Worm (Caenorhabditis elegans) whole organism, L2 larva: ENCODE data around the gene bcl-11.

Source experiments
- C34F6.9 ChIP-seq: fragments of 150-350 bp; optimal IDR thresholded peaks from 2 replicates; lab custom pipeline; 2014; ENCODE audit warnings: missing biosample characterization, missing genetic modification characterization
- F13H6.1 ChIP-seq: sonication (generic microtip); optimal IDR thresholded peaks from 2 replicates; lab custom pipeline; 2016; ENCODE audit warnings: missing genetic modification characterization, missing compliant biosample characterization
- R02D3.7 ChIP-seq: fragments of 150-350 bp; optimal IDR thresholded peaks from 2 replicates; lab custom pipeline; 2014; ENCODE audit warnings: missing biosample characterization, missing genetic modification characterization
- Y55F3AM.14 ChIP-seq: fragments of 200-800 bp; sonication (Bioruptor generic); optimal IDR thresholded peaks from 2 replicates; lab custom pipeline; 2018; ENCODE audit warnings: mild to moderate bottlenecking, missing genetic modification characterization, missing compliant biosample characterization
- ZK546.5 ChIP-seq: sonication (generic microtip); optimal IDR thresholded peaks from 2 replicates; lab custom pipeline; 2017; ENCODE audit warnings: missing biosample characterization, missing genetic modification characterization
- alr-1 ChIP-seq: fragments of 150-350 bp; optimal IDR thresholded peaks from 2 replicates; lab custom pipeline; 2014; ENCODE audit warnings: missing biosample characterization, missing genetic modification characterization
- ama-1 ChIP-seq: fragments of 150-350 bp; optimal IDR thresholded peaks from 2 replicates; lab custom pipeline; 2018; ENCODE audit warnings: inconsistent platforms
- blmp-1 ChIP-seq: sonication (generic microtip); optimal IDR thresholded peaks from 2 replicates; lab custom pipeline; 2017; ENCODE audit warnings: missing genetic modification characterization, mild to moderate bottlenecking, missing compliant biosample characterization, antibody characterized with exemption, moderate library complexity; ENCODE audit not compliant: insufficient read depth
- ceh-82 ChIP-seq: fragments of 150-350 bp; optimal IDR thresholded peaks from 2 replicates; lab custom pipeline; 2014; ENCODE audit warnings: missing biosample characterization, missing genetic modification characterization
- crh-2 ChIP-seq: sonication (generic microtip); optimal IDR thresholded peaks from 2 replicates; lab custom pipeline; 2017; ENCODE audit warnings: missing biosample characterization, missing genetic modification characterization
- dmd-4 ChIP-seq: sonication (generic microtip); optimal IDR thresholded peaks from 2 replicates; lab custom pipeline; 2017; ENCODE audit warnings: missing biosample characterization, missing genetic modification characterization
- elt-1 ChIP-seq: fragments of 150-350 bp; optimal IDR thresholded peaks from 2 replicates; lab custom pipeline; 2014; ENCODE audit warnings: missing biosample characterization, missing genetic modification characterization
- fos-1 ChIP-seq: fragments of 150-350 bp; optimal IDR thresholded peaks from 2 replicates; lab custom pipeline; 2014; ENCODE audit warnings: missing biosample characterization, missing genetic modification characterization
- mab-5 ChIP-seq: fragments of 150-350 bp; optimal IDR thresholded peaks from 2 replicates; lab custom pipeline; 2014; ENCODE audit warnings: missing biosample characterization, missing genetic modification characterization
- mdl-1 ChIP-seq, 2 experiments: fragments of 150-350 bp in 1 of 2; sonication (generic microtip) in 1 of 2; optimal IDR thresholded peaks; 2 replicates each; lab custom pipeline; 2017; ENCODE audit warnings: missing biosample characterization in 2 of 2, missing genetic modification characterization in 2 of 2
- nhr-12 ChIP-seq: fragments of 150-350 bp; optimal IDR thresholded peaks from 2 replicates; lab custom pipeline; 2014; ENCODE audit warnings: missing biosample characterization, missing genetic modification characterization
- nhr-129 ChIP-seq: fragments of 150-350 bp; optimal IDR thresholded peaks from 2 replicates; lab custom pipeline; 2014; ENCODE audit warnings: missing biosample characterization, missing genetic modification characterization
- nhr-21 ChIP-seq: fragments of 150-350 bp; optimal IDR thresholded peaks from 2 replicates; lab custom pipeline; 2014; ENCODE audit warnings: missing biosample characterization, missing genetic modification characterization
- nhr-23 ChIP-seq: fragments of 150-350 bp; optimal IDR thresholded peaks from 2 replicates; lab custom pipeline; 2014; ENCODE audit warnings: missing biosample characterization, missing genetic modification reagents, missing genetic modification characterization
- nhr-237 ChIP-seq: fragments of 150-350 bp; optimal IDR thresholded peaks from 2 replicates; lab custom pipeline; 2014; ENCODE audit warnings: missing biosample characterization, missing genetic modification characterization
- nhr-25 ChIP-seq: fragments of 150-350 bp; sonication (generic microtip); optimal IDR thresholded peaks from 3 replicates; lab custom pipeline; 2014; ENCODE audit warnings: missing biosample characterization, missing genetic modification characterization
- nhr-6 ChIP-seq: fragments of 150-350 bp; optimal IDR thresholded peaks from 2 replicates; lab custom pipeline; 2014; ENCODE audit warnings: missing biosample characterization, missing genetic modification characterization
- peb-1 ChIP-seq: fragments of 150-350 bp; optimal IDR thresholded peaks from 2 replicates; lab custom pipeline; 2014; ENCODE audit warnings: missing biosample characterization, missing genetic modification characterization
- skn-1 ChIP-seq: sonication (generic microtip); optimal IDR thresholded peaks from 2 replicates; lab custom pipeline; 2017; ENCODE audit warnings: missing biosample characterization, missing genetic modification characterization
- sma-3 ChIP-seq: sonication (generic microtip); optimal IDR thresholded peaks from 2 replicates; lab custom pipeline; 2016; ENCODE audit warnings: missing genetic modification reagents, missing genetic modification characterization, missing compliant biosample characterization
- sma-9 ChIP-seq, 2 experiments: fragments of 150-350 bp in 1 of 2; sonication (generic microtip) in 1 of 2; optimal IDR thresholded peaks; 2 replicates each; lab custom pipeline; 2014 to 2016; ENCODE audit warnings: missing genetic modification characterization in 2 of 2, mild to moderate bottlenecking in 1 of 2, missing biosample characterization in 1 of 2, missing compliant biosample characterization in 1 of 2, missing genetic modification reagents in 1 of 2, moderate library complexity in 1 of 2
- snpc-4 ChIP-seq: fragments of 150-350 bp; optimal IDR thresholded peaks from 2 replicates; lab custom pipeline; 2014; ENCODE audit warnings: missing biosample characterization, missing genetic modification characterization
- zag-1 ChIP-seq: fragments of 150-350 bp; optimal IDR thresholded peaks from 2 replicates; lab custom pipeline; 2014; ENCODE audit warnings: missing biosample characterization, missing genetic modification characterization
- ztf-11 ChIP-seq: sonication (generic microtip); optimal IDR thresholded peaks from 2 replicates; lab custom pipeline; 2017; ENCODE audit warnings: missing biosample characterization, missing genetic modification characterization
- ztf-4 ChIP-seq: fragments of 150-350 bp; optimal IDR thresholded peaks from 2 replicates; lab custom pipeline; 2014; ENCODE audit warnings: missing biosample characterization, missing genetic modification characterization

bcl-11 gene

DNA sequence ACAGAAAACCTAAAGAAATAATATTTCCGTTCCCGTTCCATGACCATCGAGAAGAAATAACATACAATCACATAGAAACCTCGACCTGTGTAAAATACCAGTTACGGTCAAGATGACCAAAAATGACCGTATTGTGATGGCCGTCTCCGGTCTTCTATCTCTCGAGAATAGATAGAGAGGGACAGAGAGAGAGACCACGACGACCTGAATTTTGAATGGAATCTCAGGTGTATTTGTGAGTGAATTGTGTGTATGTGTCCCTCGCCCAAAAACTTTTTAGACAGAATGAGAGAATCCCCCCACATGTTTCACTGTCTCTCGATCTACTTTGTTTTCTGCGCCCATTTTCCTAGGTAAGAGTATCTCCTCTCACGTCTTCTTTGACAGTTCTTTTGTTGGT lies 1.0 kb upstream of the bcl-11 start:
- TF ChIP-seq blmp-1 (peak; percentile 55), ceh-82 (tag; lab: Kevin White, UChicago) (no peak), nhr-25 (tag; lab: Kevin White, UChicago) (peak; percentile 31)

DNA sequence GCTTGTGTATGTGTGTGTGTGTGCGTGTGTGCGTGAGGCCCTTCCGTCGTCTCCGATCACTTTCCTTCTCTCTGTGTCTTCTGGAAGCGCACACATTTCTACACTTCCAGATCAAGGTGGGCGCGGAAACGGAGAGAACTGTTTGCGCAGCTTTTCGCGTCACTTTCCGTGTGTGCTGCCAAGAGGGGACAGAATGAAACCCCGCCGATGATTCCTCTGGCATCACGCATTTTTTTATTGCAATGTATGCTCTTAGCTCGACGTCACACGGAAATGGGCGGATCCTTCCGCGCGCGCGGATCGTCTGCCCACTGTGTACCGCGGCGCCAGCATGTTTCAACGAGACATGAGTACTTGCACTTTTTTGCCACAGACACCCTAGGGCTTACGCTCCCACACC lies 413 bp upstream of the bcl-11 start:
- TF ChIP-seq F13H6.1 (tag; lab: Kevin White, UChicago), result peak; percentile 82
- TF ChIP-seq mab-5 (tag; lab: Kevin White, UChicago), result no peak

DNA sequence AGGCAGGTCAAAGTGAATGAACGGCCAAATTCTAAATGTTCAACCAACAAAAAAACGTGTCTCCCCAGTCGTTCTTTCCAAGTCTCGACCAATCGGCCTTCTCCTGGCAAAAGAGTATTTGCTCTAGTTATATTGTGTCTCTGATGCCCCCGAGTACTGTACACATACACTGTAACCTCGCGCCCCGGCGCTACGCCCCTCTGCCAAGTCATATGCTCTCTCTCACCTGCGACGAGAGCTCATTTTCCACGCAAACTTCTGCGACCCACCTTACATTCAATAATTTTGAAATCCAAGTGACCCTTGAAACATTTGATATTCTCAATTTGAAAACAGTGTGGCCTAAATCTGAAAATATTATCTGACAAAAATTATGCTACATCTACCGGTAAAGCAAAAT lies 1.4 kb downstream of the bcl-11 start:
- TF ChIP-seq zag-1 (tag; lab: Kevin White, UChicago) (no peak), ztf-11 (tag; lab: Kevin White, UChicago) (no peak), nhr-237 (no peak), F13H6.1 (tag; lab: Kevin White, UChicago) (peak; percentile 83), nhr-129 (tag; lab: Kevin White, UChicago) (peak; percentile 14), dmd-4 (tag; lab: Kevin White, UChicago) (no peak), nhr-6 (tag; lab: Kevin White, UChicago) (no peak)

DNA sequence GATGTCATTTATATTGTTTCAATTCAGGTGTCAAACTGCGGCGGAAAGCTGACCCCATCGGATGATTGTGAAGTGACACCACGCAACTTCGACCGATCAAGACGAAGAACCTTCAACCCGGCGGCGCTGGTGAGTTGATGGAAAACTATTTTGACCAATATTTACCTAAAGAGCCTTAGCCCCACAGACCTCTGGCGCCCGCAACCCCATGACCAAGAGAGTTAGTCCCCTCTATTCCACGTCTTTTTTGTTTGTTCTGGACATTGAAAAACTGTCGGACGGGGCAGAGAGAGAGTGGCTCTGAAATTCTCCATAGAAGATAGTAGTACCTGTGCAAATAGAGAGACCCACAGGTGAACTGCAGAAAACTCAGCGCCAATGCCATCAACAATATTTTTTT lies 2.9 kb downstream of the bcl-11 start:
- TF ChIP-seq mdl-1 (tag; optimal IDR thresholded peaks at IDR 0.05; lab: Kevin White, UChicago), result no peak
- TF ChIP-seq dmd-4 (tag; lab: Kevin White, UChicago), result no peak
- no peak for TF ChIP-seq R02D3.7 (tag; lab: Kevin White, UChicago)
- TF ChIP-seq peb-1 (tag; lab: Kevin White, UChicago), result no peak
- no peak for TF ChIP-seq nhr-12 (tag; lab: Kevin White, UChicago)
- TF ChIP-seq C34F6.9, result no peak
- TF ChIP-seq nhr-129 (tag; lab: Kevin White, UChicago), result peak; percentile 34
- no peak for TF ChIP-seq snpc-4 (tag; lab: Kevin White, UChicago)
- TF ChIP-seq elt-1 (tag; lab: Kevin White, UChicago), result no peak
- peak; percentile 62 for TF ChIP-seq F13H6.1 (tag; lab: Kevin White, UChicago)
- no peak for TF ChIP-seq alr-1 (tag; lab: Kevin White, UChicago)
- no peak for TF ChIP-seq Y55F3AM.14

DNA sequence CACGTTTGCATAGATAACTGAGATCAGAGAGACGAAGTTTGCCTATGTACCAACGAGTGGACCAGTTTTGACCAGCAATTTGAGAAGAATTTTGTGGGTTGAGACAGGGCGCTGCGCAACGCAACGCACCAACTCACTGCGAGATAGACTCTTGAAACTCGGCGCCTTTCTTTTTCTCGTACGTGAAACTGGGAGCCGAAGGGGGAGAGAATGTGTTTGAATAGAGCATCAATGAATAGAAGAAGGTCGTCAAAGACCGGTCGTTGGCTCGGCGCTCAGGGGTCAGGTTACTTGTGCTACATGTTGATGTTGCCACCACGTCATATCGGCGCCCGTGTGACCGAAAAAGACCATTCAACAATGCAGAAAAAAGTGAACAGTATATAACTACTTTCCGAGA lies 3.7 kb downstream of the bcl-11 start:
- TF ChIP-seq zag-1 (tag; lab: Kevin White, UChicago), result no peak
- TF ChIP-seq F13H6.1 (tag; lab: Kevin White, UChicago), result peak; percentile 92

DNA sequence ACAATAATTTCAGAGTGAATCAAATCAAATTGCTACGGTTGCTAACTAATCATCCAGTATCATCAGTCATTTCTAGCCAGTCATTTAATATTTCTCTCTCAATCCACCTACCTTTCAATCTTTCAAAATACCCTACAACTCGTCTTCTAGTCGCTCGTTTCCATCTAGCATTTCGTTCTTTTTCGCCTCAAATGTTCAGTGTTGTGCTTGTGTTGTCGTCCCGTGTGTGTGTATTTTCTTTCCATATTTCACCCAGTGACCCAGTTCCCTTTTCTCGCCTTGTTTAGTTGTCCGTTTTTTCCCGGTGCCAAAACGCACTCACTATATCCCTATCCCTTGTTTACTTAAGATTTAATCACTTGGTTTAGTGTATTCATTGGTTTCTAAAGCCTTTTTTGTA lies 5.9 kb downstream of the bcl-11 start:
- no peak for TF ChIP-seq nhr-129 (tag; lab: Kevin White, UChicago)
- no peak for TF ChIP-seq skn-1
- TF ChIP-seq ztf-4 (tag; lab: Kevin White, UChicago), result no peak
- no peak for TF ChIP-seq ama-1 (lab: Kevin White, UChicago)
- TF ChIP-seq, all 48 proteins: peak for 0

DNA sequence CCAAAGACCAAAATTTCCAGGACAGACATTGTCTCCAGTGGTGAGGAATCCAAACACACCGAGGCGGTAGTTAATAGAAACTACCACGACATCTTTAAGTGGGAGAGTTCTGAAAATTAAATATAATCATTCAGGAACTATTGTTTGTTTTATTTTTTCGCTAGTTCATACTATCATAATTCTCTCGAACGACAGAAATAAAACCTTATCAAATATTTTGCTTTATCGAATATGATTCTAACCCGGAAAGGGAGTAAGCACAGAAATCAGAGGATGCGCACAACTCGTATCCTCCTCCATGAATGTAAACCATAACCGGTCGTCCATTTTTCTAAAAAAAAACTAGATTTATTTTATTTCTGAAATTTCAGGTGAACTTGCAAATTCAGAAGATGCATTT lies 9.0 kb downstream of the bcl-11 start:
- peak; percentile 39 for TF ChIP-seq fos-1
- no peak for TF ChIP-seq nhr-25 (tag; lab: Kevin White, UChicago)

DNA sequence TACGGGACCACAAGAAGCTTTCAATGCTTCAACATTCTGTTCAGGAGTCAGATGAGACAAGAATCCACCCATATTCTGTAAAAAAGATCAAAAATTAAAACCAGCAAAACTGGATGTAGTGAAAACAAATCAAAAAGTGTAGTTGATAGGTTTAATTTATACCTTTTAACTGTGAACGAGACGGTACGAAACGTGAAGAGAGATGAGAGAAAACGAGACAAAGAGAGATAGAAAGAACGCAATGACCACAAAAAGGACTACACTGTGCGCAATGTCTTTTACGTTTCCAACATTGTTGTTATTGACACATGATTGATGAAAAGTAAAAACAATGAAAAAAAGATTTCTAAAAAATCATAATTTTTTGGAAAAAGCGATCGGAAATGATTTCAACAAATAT lies 9.8 kb downstream of the bcl-11 start, which contains the start of gene cest-33:
Gene cest-33 (minus strand): TSS at position 75 of the 400 bp plus-strand sequence.
- TF ChIP-seq ZK546.5 (tag; lab: Kevin White, UChicago), result no peak
- TF ChIP-seq nhr-129 (tag; lab: Kevin White, UChicago), result no peak
- TF ChIP-seq nhr-21 (tag; lab: Kevin White, UChicago), result peak; percentile 23
- TF ChIP-seq Y55F3AM.14, result no peak
- peak; percentile 33 for TF ChIP-seq blmp-1
- no peak for TF ChIP-seq C34F6.9
- TF ChIP-seq sma-9 (GFP tag; optimal IDR thresholded peaks at IDR 0.05; lab: Kevin White, UChicago), result peak; percentile 62
- no peak for TF ChIP-seq sma-9 (tag; optimal IDR thresholded peaks at IDR 0.05; lab: Kevin White, UChicago)
- peak; percentile 18 for TF ChIP-seq sma-3 (GFP tag; lab: Kevin White, UChicago)
- TF ChIP-seq nhr-25 (tag; lab: Kevin White, UChicago), result peak; percentile 36
- TF ChIP-seq nhr-23, result no peak
- TF ChIP-seq fos-1, result peak; percentile 8
- TF ChIP-seq F13H6.1 (tag; lab: Kevin White, UChicago), result peak; percentile 58
- TF ChIP-seq crh-2 (tag; lab: Kevin White, UChicago), result peak; percentile 41
